Worm (Caenorhabditis elegans) whole organism, L4/young adult: ENCODE data around the gene cal-7.

Experiments
- dao-5 ChIP-seq: sonication (generic microtip); optimal IDR thresholded peaks from 2 replicates; lab custom pipeline; 2016; ENCODE audit warnings: missing genotype, missing genetic modification characterization, moderate library complexity, missing compliant biosample characterization
- him-1 ChIP-seq: sonication (generic microtip); optimal IDR thresholded peaks from 2 replicates; lab custom pipeline; 2016; ENCODE audit warnings: missing genotype, missing genetic modification reagents, missing genetic modification characterization, missing compliant biosample characterization

DNA sequence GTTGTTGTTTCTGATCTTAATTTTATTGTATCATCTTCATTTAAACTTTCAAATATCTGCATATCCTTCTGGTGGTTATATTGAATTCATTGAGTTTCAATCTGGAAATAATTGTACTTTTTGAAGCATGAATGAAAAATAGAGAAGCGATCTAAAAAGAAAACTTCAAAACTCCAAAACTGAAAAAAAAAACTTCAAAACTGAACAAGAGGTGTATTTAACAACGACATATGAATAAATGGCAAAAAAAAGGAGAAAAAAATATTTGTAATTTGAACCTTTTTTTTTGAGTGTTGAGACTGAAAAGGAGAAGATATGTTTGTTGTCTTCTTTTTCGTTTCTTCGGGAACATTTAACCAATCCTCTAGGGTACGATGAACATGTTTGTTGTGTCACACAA is 24.0 kb downstream of the cal-7 start, which contains the start of gene F58E6.11:
- TF ChIP-seq him-1 (tag; lab: Kevin White, UChicago), result no peak
- no peak for TF ChIP-seq dao-5
